Fruit fly (Drosophila melanogaster) whole organism, pupa: ENCODE measurements around the gene Nf1.

Experiments
- CG10348 ChIP-seq: fragments of 200-800 bp; sonication (Bioruptor generic); IDR thresholded peaks from 2 replicates; pipeline ENCODE4 v1.3.6; 2022; ENCODE audit warnings: missing biosample characterization, missing genetic modification characterization
- CG12605 ChIP-seq: fragments of 200-800 bp; sonication (Bioruptor generic); IDR thresholded peaks from 2 replicates; pipeline ENCODE4 v1.3.6; 2022; ENCODE audit warnings: missing biosample characterization, missing genetic modification characterization
- CG15710 ChIP-seq: fragments of 200-800 bp; sonication (Bioruptor generic); optimal IDR thresholded peaks from 2 replicates; lab custom pipeline; 2018; ENCODE audit warnings: missing biosample characterization, mild to moderate bottlenecking, missing genetic modification characterization, moderate library complexity
- CG17806 ChIP-seq: fragments of 200-800 bp; sonication (Bioruptor generic); optimal IDR thresholded peaks from 2 replicates; lab custom pipeline; 2018; ENCODE audit warnings: missing biosample characterization, mild to moderate bottlenecking, missing genetic modification characterization, moderate library complexity
- CG32121 ChIP-seq: fragments of 200-800 bp; sonication (Bioruptor generic); IDR thresholded peaks from 2 replicates; pipeline ENCODE4 v1.3.6; 2022; ENCODE audit warnings: missing biosample characterization, missing genetic modification characterization
- CG34367 ChIP-seq: fragments of 200-800 bp; sonication (Bioruptor generic); optimal IDR thresholded peaks from 2 replicates; lab custom pipeline; 2018; ENCODE audit warnings: missing biosample characterization, mild to moderate bottlenecking, missing genetic modification characterization
- CG8159 ChIP-seq: fragments of 200-800 bp; sonication (Bioruptor generic); optimal IDR thresholded peaks from 3 replicates; lab custom pipeline; 2018; ENCODE audit warnings: missing biosample characterization, mild to moderate bottlenecking, missing genetic modification characterization, moderate library complexity
- CG8301 ChIP-seq: fragments of 200-800 bp; sonication (Bioruptor generic); optimal IDR thresholded peaks from 2 replicates; lab custom pipeline; 2018; ENCODE audit warnings: missing biosample characterization, mild to moderate bottlenecking, missing genetic modification characterization
- CG9948 ChIP-seq: fragments of 200-800 bp; sonication (Bioruptor generic); optimal IDR thresholded peaks from 2 replicates; lab custom pipeline; 2018; ENCODE audit warnings: missing biosample characterization, mild to moderate bottlenecking, missing genetic modification characterization, moderate library complexity
- EcR ChIP-seq: fragments of 200-800 bp; sonication (Bioruptor generic); optimal IDR thresholded peaks from 3 replicates; lab custom pipeline; 2019; ENCODE audit warnings: missing biosample characterization, missing genetic modification characterization, mild to moderate bottlenecking, moderate library complexity, missing genetic modification reagents
- Pif1B ChIP-seq: fragments of 200-800 bp; sonication (Bioruptor generic); optimal IDR thresholded peaks from 3 replicates; lab custom pipeline; 2016; ENCODE audit warnings: missing biosample characterization, missing genetic modification characterization
- Snoo ChIP-seq: fragments of 200-800 bp; sonication (Bioruptor generic); optimal IDR thresholded peaks from 3 replicates; lab custom pipeline; 2017; ENCODE audit warnings: missing biosample characterization, mild to moderate bottlenecking, missing genetic modification characterization, inconsistent platforms
- fd96Ca ChIP-seq: fragments of 200-800 bp; sonication (Bioruptor generic); IDR thresholded peaks from 3 replicates; pipeline ENCODE4 v1.3.6; 2022; ENCODE audit warnings: missing biosample characterization, missing genetic modification characterization
- rn ChIP-seq: fragments of 200-800 bp; sonication (Bioruptor generic); IDR thresholded peaks from 2 replicates; pipeline ENCODE4 v1.3.6; 2022; ENCODE audit warnings: missing biosample characterization, missing genetic modification characterization

DNA sequence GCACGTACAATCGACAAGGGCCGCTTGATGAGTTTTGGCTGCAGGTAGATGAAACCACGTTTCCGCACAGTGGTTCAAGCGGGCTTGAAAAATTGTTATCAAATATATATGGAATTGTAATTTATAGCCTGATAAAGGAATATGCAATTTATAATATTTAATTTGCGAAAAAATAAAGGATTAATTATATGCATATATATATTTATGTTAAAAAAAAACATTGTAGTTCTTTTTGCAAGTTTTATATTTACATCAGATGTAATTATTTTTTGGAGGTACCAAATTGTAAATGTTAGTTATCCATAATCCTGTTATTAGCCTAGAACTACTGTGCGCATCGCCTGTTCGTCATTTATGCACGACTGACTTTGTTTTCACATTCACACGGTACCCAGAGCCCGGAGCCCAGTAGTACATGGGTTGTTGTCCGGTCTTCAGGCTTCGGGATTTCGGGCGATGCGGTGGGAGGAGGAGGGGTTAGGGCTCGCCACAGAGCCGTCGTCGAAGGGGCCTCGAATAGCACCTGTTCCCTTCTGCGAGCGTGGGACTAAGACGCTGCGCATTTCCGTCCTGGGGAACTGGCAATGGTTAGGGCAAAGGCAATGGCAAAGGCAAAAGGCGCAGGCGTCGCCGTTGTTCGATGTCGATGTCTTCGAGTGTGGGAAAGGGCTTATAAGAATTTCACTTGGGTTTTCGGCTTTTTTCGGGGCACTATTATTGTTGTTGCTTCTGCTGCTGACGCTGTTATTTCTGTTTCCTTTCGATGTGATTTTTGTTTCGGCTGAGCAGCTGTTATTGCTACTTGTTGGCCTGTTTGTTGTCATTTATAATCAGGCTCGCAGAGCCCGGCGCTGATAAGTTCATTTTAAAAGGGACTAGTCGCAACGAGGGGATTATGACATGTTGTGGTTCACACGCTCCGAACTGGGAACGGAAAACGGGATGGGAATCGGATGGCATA, 35.2 kb downstream of the Nf1 start:
- peak; percentile 83 for TF ChIP-seq EcR
- TF ChIP-seq CG15710 (tag; lab: Kevin White, UChicago): peak; percentile 97
- TF ChIP-seq rn: no peak
- TF ChIP-seq Snoo (tag; lab: Kevin White, UChicago): peak; percentile 93
- peak; percentile 79 for TF ChIP-seq CG8301 (tag; lab: Kevin White, UChicago)
- 0 out of 2 replicates have a peak, but pooled peaks have one; percentile 24 for TF ChIP-seq CG32121
- peak; percentile 86 for TF ChIP-seq Pif1B (GFP tag; lab: Kevin White, UChicago)
- no peak for TF ChIP-seq CG10348
- peak; percentile 98 for TF ChIP-seq CG9948
- TF ChIP-seq CG17806: peak; percentile 92
- TF ChIP-seq CG34367 (tag; lab: Kevin White, UChicago): peak; percentile 93
- peak; percentile 98 for TF ChIP-seq CG8159 (tag; lab: Kevin White, UChicago)
- peak; percentile 10; the same call in 1 of the 3 replicates for TF ChIP-seq fd96Ca (GFP tag; lab: Robert Waterston, UW)
- TF ChIP-seq CG12605 (GFP tag; lab: Robert Waterston, UW): no peak
